Worm (Caenorhabditis elegans): ENCODE data around the gene F39F10.3.
A peak's percentile ranks its signal among the peaks of the same experiment; 100 is the strongest.

Gene F39F10.3

ce11 chrX:16930663-16931097 lies 38.9 kb downstream of the F39F10.3 start (continued):
- no peak for TF ChIP-seq nhr-12 (tag; optimal IDR thresholded peaks at IDR 0.05)
- peak; percentile 7 to 39 for TF ChIP-seq lsy-2 (tag; optimal IDR thresholded peaks at IDR 0.05)
- no peak for TF ChIP-seq ceh-90 (tag; optimal IDR thresholded peaks at IDR 0.05)
- peak in 2 of 3 experiments; percentile 2 to 25 for TF ChIP-seq dpl-1 (GFP tag; optimal IDR thresholded peaks at IDR 0.05)
- peak; percentile 56 for TF ChIP-seq isw-1 (GFP tag; IDR thresholded peaks at IDR 0.05)
- peak in 1 of 2 experiments; percentile 54 for TF ChIP-seq efl-1 (optimal IDR thresholded peaks at IDR 0.05)
- peak in 1 of 2 experiments; percentile 72 for TF ChIP-seq efl-1 (GFP tag; optimal IDR thresholded peaks at IDR 0.05 in 1 of 2)
- peak; percentile 39 for TF ChIP-seq grh-1 (GFP tag; IDR thresholded peaks at IDR 0.05)
- no peak for TF ChIP-seq lin-13 (GFP tag; optimal IDR thresholded peaks at IDR 0.05)
- TF ChIP-seq nhr-47 (tag; optimal IDR thresholded peaks at IDR 0.05), result peak; percentile 47
- TF ChIP-seq elt-3 (tag; optimal IDR thresholded peaks at IDR 0.05), result peak in 2 of 6 experiments; percentile 21 to 56
- no peak for TF ChIP-seq nhr-76 (tag; optimal IDR thresholded peaks at IDR 0.05)
- peak; percentile 57 for TF ChIP-seq fkh-8 (tag; optimal IDR thresholded peaks at IDR 0.05)
- peak; percentile 6 for TF ChIP-seq egl-13 (tag; optimal IDR thresholded peaks at IDR 0.05)
- no peak for TF ChIP-seq nhr-19 (GFP tag; conservative IDR thresholded peaks at IDR 0.05)
- TF ChIP-seq unc-86 (tag; optimal IDR thresholded peaks at IDR 0.05), result no peak
- peak; percentile 46 for TF ChIP-seq nhr-237 (tag; optimal IDR thresholded peaks at IDR 0.05)
- TF ChIP-seq lin-39 (tag; optimal IDR thresholded peaks at IDR 0.05), result no peak

ce11 chrX:16931255-16932023 lies 39.7 kb downstream of the F39F10.3 start:
- TF ChIP-seq F16B12.6 (tag; optimal IDR thresholded peaks at IDR 0.05) (no peak), efl-3 (GFP tag; optimal IDR thresholded peaks at IDR 0.05) (no peak), alr-1 (tag; optimal IDR thresholded peaks at IDR 0.05; ENCODE audit: borderline replicate concordance) (no peak), grh-1 (GFP tag; IDR thresholded peaks at IDR 0.05) (peak; percentile 69), mef-2 (tag; optimal IDR thresholded peaks at IDR 0.05) (no peak), efl-1 (optimal IDR thresholded peaks at IDR 0.05) (peak in 1 of 2 experiments; percentile 36), efl-1 (GFP tag; optimal IDR thresholded peaks at IDR 0.05 in 1 of 2) (peak in 1 of 2 experiments; percentile 90), fkh-10 (GFP tag; optimal IDR thresholded peaks at IDR 0.05) (no peak), aly-2 (tag; optimal IDR thresholded peaks at IDR 0.05) (no peak), zip-4 (GFP tag; optimal IDR thresholded peaks at IDR 0.05) (no peak), egl-13 (tag; optimal IDR thresholded peaks at IDR 0.05) (no peak), unc-86 (tag; optimal IDR thresholded peaks at IDR 0.05) (no peak), nhr-71 (tag; optimal IDR thresholded peaks at IDR 0.05) (peak; percentile 77), mdl-1 (tag; optimal IDR thresholded peaks at IDR 0.05) (peak in 1 of 2 experiments; percentile 5), nhr-19 (GFP tag; conservative IDR thresholded peaks at IDR 0.05) (peak; percentile 69), nhr-77 (tag; optimal IDR thresholded peaks at IDR 0.05) (peak; percentile 37), tbx-2 (tag; optimal IDR thresholded peaks at IDR 0.05) (no peak), unc-30 (tag; optimal IDR thresholded peaks at IDR 0.05) (no peak), unc-98 (GFP tag; IDR thresholded peaks at IDR 0.05) (peak; percentile 8), tlp-1 (tag; optimal IDR thresholded peaks at IDR 0.05) (no peak), swsn-7 (tag; optimal IDR thresholded peaks at IDR 0.05) (peak; percentile 28), lin-39 (tag; optimal IDR thresholded peaks at IDR 0.05) (no peak), ceh-82 (tag; optimal IDR thresholded peaks at IDR 0.05) (peak in 1 of 3 experiments; percentile 27), snpc-4 (tag; optimal IDR thresholded peaks at IDR 0.05) (no peak), dpl-1 (GFP tag; optimal IDR thresholded peaks at IDR 0.05) (peak in 2 of 3 experiments; percentile 26 to 29), ceh-90 (tag; optimal IDR thresholded peaks at IDR 0.05) (no peak), fkh-4 (tag; optimal IDR thresholded peaks at IDR 0.05; ENCODE audit: borderline replicate concordance) (no peak), hlh-17 (GFP tag; optimal IDR thresholded peaks at IDR 0.05; ENCODE audit: borderline replicate concordance) (no peak), C16A3.4 (tag; optimal IDR thresholded peaks at IDR 0.05) (peak; percentile 56), pax-3 (tag; optimal IDR thresholded peaks at IDR 0.05) (peak; percentile 47), nhr-20 (tag; optimal IDR thresholded peaks at IDR 0.05) (peak; percentile 47), dsc-1 (tag; optimal IDR thresholded peaks at IDR 0.05) (peak; percentile 11), mep-1 (tag; optimal IDR thresholded peaks at IDR 0.05) (peak; percentile 46), ama-1 (optimal IDR thresholded peaks at IDR 0.05) (peak; percentile 99), pqm-1 (tag; optimal IDR thresholded peaks at IDR 0.05) (no peak), C04F5.9 (tag; optimal IDR thresholded peaks at IDR 0.05) (no peak), nhr-11 (tag; optimal IDR thresholded peaks at IDR 0.05) (no peak), ceh-63 (GFP tag; optimal IDR thresholded peaks at IDR 0.05) (no peak), mab-9 (GFP tag; IDR thresholded peaks at IDR 0.05) (peak; percentile 83), pag-3 (tag; optimal IDR thresholded peaks at IDR 0.05; ENCODE audit: borderline replicate concordance, insufficient read depth) (no peak)

Data from whole organism, L1 larva.